Worm (Caenorhabditis elegans): ENCODE measurements around the gene T26A5.6.
A peak's percentile ranks its signal among the peaks of the same experiment; 100 is the strongest.

The T26A5.6 gene

ce11 chrIII:6421973-6422511 is 28.5 kb downstream of the T26A5.6 start:
- TF ChIP-seq dmd-6 (GFP tag; IDR thresholded peaks at IDR 0.05) (peak; percentile 83), hlh-11 (tag; optimal IDR thresholded peaks at IDR 0.05) (peak; percentile 82), ceh-20 (GFP tag; IDR thresholded peaks at IDR 0.05) (peak; percentile 31; the same call in 1 of the 2 replicates), hif-1 (tag; optimal IDR thresholded peaks at IDR 0.05) (peak in 1 of 2 experiments; percentile 51), hmg-1.1 (GFP tag; IDR thresholded peaks at IDR 0.05) (peak; percentile 60; the same call in 1 of the 2 replicates), daf-16 (GFP tag; optimal IDR thresholded peaks at IDR 0.05) (no peak), daf-16 (tag; optimal IDR thresholded peaks at IDR 0.05) (peak; percentile 73), aha-1 (tag) (peak; percentile 61), mes-2 (tag; optimal IDR thresholded peaks at IDR 0.05; ENCODE audit: poor library complexity, severe bottlenecking) (peak; percentile 4), pqm-1 (tag; optimal IDR thresholded peaks at IDR 0.05) (peak; percentile 98), rbr-2 (tag; optimal IDR thresholded peaks at IDR 0.05) (no peak), T26A8.4 (GFP tag; IDR thresholded peaks at IDR 0.05) (peak; percentile 42), zip-2 (tag; optimal IDR thresholded peaks at IDR 0.05) (no peak), lin-39 (tag; optimal IDR thresholded peaks at IDR 0.05) (no peak), ctbp-1 (GFP tag; IDR thresholded peaks at IDR 0.05) (no peak), hlh-30 (tag; optimal IDR thresholded peaks at IDR 0.05; ENCODE audit: insufficient read depth) (peak; percentile 82), R02D3.7 (tag; optimal IDR thresholded peaks at IDR 0.05) (no peak), dmd-8 (GFP tag; IDR thresholded peaks at IDR 0.05) (no peak), mxl-3 (GFP tag; optimal IDR thresholded peaks at IDR 0.05) (peak; percentile 86), arid-1 (GFP tag; conservative IDR thresholded peaks at IDR 0.05) (no peak), daf-12 (tag; optimal IDR thresholded peaks at IDR 0.05) (no peak), Y75B8A.6 (GFP tag; IDR thresholded peaks at IDR 0.05) (peak; percentile 32; the same call in 1 of the 2 replicates), nhr-10 (tag; optimal IDR thresholded peaks at IDR 0.05) (no peak), mdl-1 (tag; optimal IDR thresholded peaks at IDR 0.05) (peak; percentile 31 to 76), cey-2 (tag; optimal IDR thresholded peaks at IDR 0.05; ENCODE audit: borderline replicate concordance, insufficient read depth) (peak; percentile 60), php-3 (GFP tag; IDR thresholded peaks at IDR 0.05) (peak; percentile 86; the same call in 1 of the 2 replicates), skn-1 (tag; optimal IDR thresholded peaks at IDR 0.05) (no peak), dve-1 (tag; optimal IDR thresholded peaks at IDR 0.05; ENCODE audit: insufficient read depth) (peak; percentile 84), mep-1 (tag; optimal IDR thresholded peaks at IDR 0.05) (peak; percentile 37), lin-1 (GFP tag; IDR thresholded peaks at IDR 0.05) (0 out of 2 replicates have a peak, but pooled peaks have one; percentile 15), unc-130 (GFP tag; optimal IDR thresholded peaks at IDR 0.05) (no peak), fkh-10 (GFP tag; optimal IDR thresholded peaks at IDR 0.05) (no peak), tag-97 (GFP tag; IDR thresholded peaks at IDR 0.05) (no peak), lin-29 (GFP tag; IDR thresholded peaks at IDR 0.05) (no peak), unc-62 (GFP tag; optimal IDR thresholded peaks at IDR 0.05 in 1 of 2) (peak in 1 of 2 experiments; percentile 83), unc-62 (tag; optimal IDR thresholded peaks at IDR 0.05) (no peak), nhr-102 (tag; optimal IDR thresholded peaks at IDR 0.05) (peak; percentile 18), nhr-28 (tag; optimal IDR thresholded peaks at IDR 0.05) (peak; percentile 95), D1046.2 (GFP tag; IDR thresholded peaks at IDR 0.05) (no peak), ztf-11 (tag; optimal IDR thresholded peaks at IDR 0.05) (no peak), daf-8 (GFP tag; IDR thresholded peaks at IDR 0.05) (no peak), nhr-111 (GFP tag; optimal IDR thresholded peaks at IDR 0.05) (no peak), ZK546.5 (tag; optimal IDR thresholded peaks at IDR 0.05) (no peak), ceh-32 (tag; optimal IDR thresholded peaks at IDR 0.05; ENCODE audit: poor library complexity) (no peak), zfp-2 (tag; optimal IDR thresholded peaks at IDR 0.05) (no peak)

Data from whole organism, L4 larva.